Worm (Caenorhabditis elegans): Measurements from ENCODE around the gene nhr-147.
"Not testable (repeated sequence)": the region's sequence is repeated elsewhere in the genome, so short reads cannot be mapped to it uniquely, and the experiment has no call there.

nhr-147 gene

DNA sequence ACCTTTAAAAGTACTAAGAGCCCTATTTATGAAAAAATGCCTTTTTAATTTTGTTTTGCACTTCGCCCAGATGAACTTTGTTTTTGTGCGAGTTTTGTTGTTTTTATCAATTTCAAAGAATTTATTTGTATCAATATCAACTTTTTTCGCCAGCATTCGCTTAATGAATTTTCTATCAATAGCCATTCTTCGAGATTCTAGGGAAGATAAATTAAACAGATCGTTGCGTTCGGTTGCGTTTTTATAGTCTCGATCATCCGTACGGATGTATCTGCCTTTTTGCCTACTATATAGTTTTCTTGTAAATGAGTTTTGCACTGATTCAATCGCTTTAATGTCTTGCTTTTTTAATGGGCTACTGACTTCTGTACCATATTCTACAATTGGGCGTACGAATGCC, at the start of gene nhr-147:
TSS of gene nhr-147 (plus strand) at position 301 of the 400 bp plus-strand sequence.
- TF ChIP-seq alr-1 (tag; optimal IDR thresholded peaks at IDR 0.05; ENCODE audit: borderline replicate concordance); unc-86 (tag; optimal IDR thresholded peaks at IDR 0.05); fos-1 (tag; optimal IDR thresholded peaks at IDR 0.05): not testable (repeated sequence)

DNA sequence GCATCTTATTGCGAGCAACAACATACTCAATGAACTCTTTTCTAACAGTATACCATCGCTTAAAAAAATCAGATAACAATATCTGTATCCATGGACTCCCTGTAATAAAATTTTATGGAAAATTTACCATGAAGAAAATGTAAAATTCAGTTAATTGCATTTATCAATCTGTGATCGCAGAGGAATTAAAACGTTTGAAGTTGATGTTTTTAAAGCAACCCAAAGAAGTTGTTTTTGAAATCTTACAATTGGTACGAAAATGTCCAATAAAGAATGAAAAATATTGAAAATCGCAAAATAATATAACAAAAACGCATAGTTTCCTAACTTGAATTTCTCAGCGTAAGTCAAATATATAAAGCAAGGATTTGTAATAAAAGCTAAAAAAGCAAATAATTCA, 48.3 kb upstream of the nhr-147 start, which contains the start of gene srj-32:
TSS of gene srj-32 (minus strand) at position 101 of the 400 bp plus-strand sequence.
- no peak for TF ChIP-seq nhr-20 (tag; optimal IDR thresholded peaks at IDR 0.05)
- TF ChIP-seq sox-4 (tag; optimal IDR thresholded peaks at IDR 0.05) = no peak
- TF ChIP-seq hlh-4 (tag; optimal IDR thresholded peaks at IDR 0.05) = no peak
- TF ChIP-seq ceh-8 (GFP tag; optimal IDR thresholded peaks at IDR 0.05) = no peak
- TF ChIP-seq grh-1 (GFP tag; IDR thresholded peaks at IDR 0.05) = no peak
- no peak for TF ChIP-seq xbp-1 (tag; optimal IDR thresholded peaks at IDR 0.05)
- TF ChIP-seq nhr-19 (GFP tag; conservative IDR thresholded peaks at IDR 0.05) = no peak
- no peak for TF ChIP-seq nhr-11 (tag; optimal IDR thresholded peaks at IDR 0.05)
- no peak for TF ChIP-seq egl-27 (tag; optimal IDR thresholded peaks at IDR 0.05)
- TF ChIP-seq jun-1 (tag; optimal IDR thresholded peaks at IDR 0.05) = no peak
- no peak for TF ChIP-seq fos-1 (tag; optimal IDR thresholded peaks at IDR 0.05)
- TF ChIP-seq irx-1 (tag; optimal IDR thresholded peaks at IDR 0.05) = no peak
- no peak for TF ChIP-seq pax-3 (tag; optimal IDR thresholded peaks at IDR 0.05)
- TF ChIP-seq fkh-4 (tag; optimal IDR thresholded peaks at IDR 0.05; ENCODE audit: borderline replicate concordance) = no peak
- no peak for TF ChIP-seq dpl-1 (GFP tag; optimal IDR thresholded peaks at IDR 0.05)
- no peak for TF ChIP-seq ces-1 (GFP tag; optimal IDR thresholded peaks at IDR 0.05)
- TF ChIP-seq swsn-7 (tag; optimal IDR thresholded peaks at IDR 0.05) = no peak
- no peak for TF ChIP-seq nhr-76 (tag; optimal IDR thresholded peaks at IDR 0.05)

DNA sequence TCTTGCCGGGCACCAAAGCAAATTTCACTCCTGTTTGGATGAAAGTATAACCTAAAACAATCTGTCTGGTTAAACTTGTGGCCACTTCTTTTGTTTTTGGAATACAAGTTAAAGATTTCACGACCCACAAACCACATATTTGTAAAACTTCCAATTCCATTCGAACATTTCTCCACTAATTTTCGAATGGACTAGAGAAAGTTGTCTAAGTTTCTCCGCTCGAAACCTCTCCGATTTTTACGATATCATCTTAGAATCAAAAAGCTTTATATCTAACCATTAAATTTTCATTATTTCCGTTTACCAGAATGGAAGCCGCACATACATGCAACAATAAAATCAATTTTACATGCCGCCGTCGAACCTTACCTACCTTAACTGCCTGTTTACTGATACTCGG, 47.1 kb upstream of the nhr-147 start, which contains the start of gene F07G11.3:
TSS of gene F07G11.3 (plus strand) at position 301 of the 400 bp plus-strand sequence.
- no peak for TF ChIP-seq fkh-10 (GFP tag; optimal IDR thresholded peaks at IDR 0.05)
- no peak for TF ChIP-seq nhr-12 (tag; optimal IDR thresholded peaks at IDR 0.05)
- TF ChIP-seq rnt-1 (tag; optimal IDR thresholded peaks at IDR 0.05) = no peak
- no peak for TF ChIP-seq ces-1 (GFP tag; optimal IDR thresholded peaks at IDR 0.05)
- no peak for TF ChIP-seq nhr-77 (tag; optimal IDR thresholded peaks at IDR 0.05)
- no peak for TF ChIP-seq fkh-4 (tag; optimal IDR thresholded peaks at IDR 0.05; ENCODE audit: borderline replicate concordance)
- TF ChIP-seq Y116A8C.19 (tag; optimal IDR thresholded peaks at IDR 0.05; ENCODE audit: borderline replicate concordance) = no peak
- TF ChIP-seq sup-37 (GFP tag; optimal IDR thresholded peaks at IDR 0.05) = no peak
- no peak for TF ChIP-seq zip-4 (GFP tag; optimal IDR thresholded peaks at IDR 0.05)
- no peak for TF ChIP-seq ceh-90 (tag; optimal IDR thresholded peaks at IDR 0.05)
- TF ChIP-seq dsc-1 (tag; optimal IDR thresholded peaks at IDR 0.05) = no peak
- TF ChIP-seq sox-4 (tag; optimal IDR thresholded peaks at IDR 0.05) = no peak
- no peak for TF ChIP-seq elt-3 (tag; optimal IDR thresholded peaks at IDR 0.05)

DNA sequence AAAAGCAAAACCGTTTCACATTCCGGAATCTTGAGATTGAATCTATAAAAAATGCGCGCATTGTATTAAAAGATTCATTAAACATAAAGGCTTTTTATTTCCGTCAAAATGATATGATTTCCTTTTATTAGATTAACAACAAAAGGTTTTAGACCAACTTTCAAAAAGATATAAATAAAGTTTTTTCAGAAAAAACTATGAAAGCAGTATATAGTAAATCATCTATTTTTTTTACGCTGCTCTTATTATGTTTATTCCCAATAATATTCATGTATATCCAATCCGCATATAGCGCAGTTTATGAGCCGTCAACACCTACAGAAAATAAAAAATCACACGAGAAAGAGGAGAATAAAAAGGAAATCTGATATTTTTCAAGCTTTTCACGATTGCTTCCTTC, 41.1 kb upstream of the nhr-147 start, which contains the start of gene F07G11.2:
TSS of gene F07G11.2 (plus strand) at position 301 of the 400 bp plus-strand sequence.
- TF ChIP-seq lin-39 (tag; optimal IDR thresholded peaks at IDR 0.05); nhr-90 (tag; optimal IDR thresholded peaks at IDR 0.05; ENCODE audit: poor library complexity); fkh-10 (GFP tag; optimal IDR thresholded peaks at IDR 0.05): not testable (repeated sequence)

DNA sequence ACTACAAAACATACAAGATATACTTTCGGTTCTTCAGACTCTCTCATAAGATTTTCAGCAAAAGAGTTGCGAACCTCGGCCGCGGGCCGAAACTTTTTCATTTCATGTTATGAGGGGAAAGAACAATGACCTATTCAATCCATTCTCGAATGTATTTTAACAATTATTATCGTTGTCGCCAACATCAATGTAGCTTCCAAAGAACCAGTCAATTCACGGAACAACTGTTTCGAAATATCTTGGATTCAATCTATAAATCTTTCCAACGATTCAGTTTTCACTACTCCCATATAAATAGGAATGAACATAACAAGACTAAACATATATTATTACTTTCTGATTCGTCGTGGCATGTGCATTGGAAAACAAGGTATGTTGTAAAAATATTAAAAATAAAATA, 38.5 kb upstream of the nhr-147 start, which contains the start of gene F07G11.1:
TSS of gene F07G11.1 (plus strand) at position 301 of the 400 bp plus-strand sequence.
- no peak for TF ChIP-seq Y116A8C.19 (tag; optimal IDR thresholded peaks at IDR 0.05; ENCODE audit: borderline replicate concordance)
- TF ChIP-seq jun-1 (tag; optimal IDR thresholded peaks at IDR 0.05) = no peak
- TF ChIP-seq F16B12.6 (tag; optimal IDR thresholded peaks at IDR 0.05) = no peak
- TF ChIP-seq efl-1 (optimal IDR thresholded peaks at IDR 0.05) = no peak
- TF ChIP-seq efl-1 (GFP tag; optimal IDR thresholded peaks at IDR 0.05 in 1 of 2) = peak in 1 of 2 experiments; percentile 28
